Worm (Caenorhabditis elegans) whole organism, L3 larva: Measurements from ENCODE around the gene pcp-4.

Experiments
- R02D3.7 ChIP-seq: fragments of 150-350 bp; optimal IDR thresholded peaks from 2 replicates; lab custom pipeline; 2014; ENCODE audit warnings: missing biosample characterization, missing genetic modification characterization
- ZK546.5 ChIP-seq: sonication (generic microtip); optimal IDR thresholded peaks from 2 replicates; lab custom pipeline; 2017; ENCODE audit warnings: missing biosample characterization, missing genetic modification characterization
- aly-2 ChIP-seq: fragments of 150-350 bp; optimal IDR thresholded peaks from 2 replicates; lab custom pipeline; 2014; ENCODE audit warnings: missing biosample characterization, missing genetic modification characterization
- ama-1 ChIP-seq: fragments of 150-350 bp; optimal IDR thresholded peaks from 2 replicates; lab custom pipeline; 2018
- ceh-16 ChIP-seq: sonication (generic microtip); optimal IDR thresholded peaks from 2 replicates; lab custom pipeline; 2017; ENCODE audit warnings: missing biosample characterization, missing genetic modification characterization
- ceh-82 ChIP-seq: fragments of 150-350 bp; optimal IDR thresholded peaks from 2 replicates; lab custom pipeline; 2014; ENCODE audit warnings: missing biosample characterization, missing genetic modification characterization
- ceh-9 ChIP-seq: sonication (generic microtip); optimal IDR thresholded peaks from 2 replicates; lab custom pipeline; 2018; ENCODE audit warnings: missing biosample characterization, missing genetic modification characterization
- daf-12 ChIP-seq: fragments of 150-350 bp; optimal IDR thresholded peaks from 2 replicates; lab custom pipeline; 2014; ENCODE audit warnings: missing biosample characterization, missing genetic modification reagents, missing genetic modification characterization
- egl-27 ChIP-seq: sonication (generic microtip); optimal IDR thresholded peaks from 4 replicates; lab custom pipeline; 2017; ENCODE audit warnings: missing biosample characterization, missing genetic modification reagents, missing genetic modification characterization
- egl-5 ChIP-seq: fragments of 150-350 bp; optimal IDR thresholded peaks from 2 replicates; lab custom pipeline; 2017; ENCODE audit warnings: missing biosample characterization, missing genetic modification reagents, missing genetic modification characterization, inconsistent platforms
- elt-1 ChIP-seq: fragments of 150-350 bp; optimal IDR thresholded peaks from 2 replicates; lab custom pipeline; 2014; ENCODE audit warnings: missing biosample characterization, missing genetic modification characterization
- elt-2 ChIP-seq: sonication (generic microtip); optimal IDR thresholded peaks from 2 replicates; lab custom pipeline; 2016; ENCODE audit warnings: missing genetic modification reagents, mild to moderate bottlenecking, missing genetic modification characterization, missing compliant biosample characterization
- elt-3 ChIP-seq, 3 experiments: fragments of 150-350 bp in 1 of 3; sonication (generic microtip) in 2 of 3; optimal IDR thresholded peaks; 2 replicates in 2 of 3; 4 replicates in 1 of 3; lab custom pipeline; 2014 to 2017; ENCODE audit warnings: missing biosample characterization in 3 of 3, missing genetic modification characterization in 3 of 3
- eor-1 ChIP-seq, 2 experiments: fragments of 150-350 bp; optimal IDR thresholded peaks; 2 replicates each; lab custom pipeline; 2014 to 2018; ENCODE audit warnings: missing biosample characterization in 2 of 2, missing genetic modification characterization in 2 of 2
- fos-1 ChIP-seq: fragments of 150-350 bp; optimal IDR thresholded peaks from 2 replicates; lab custom pipeline; 2014; ENCODE audit warnings: missing biosample characterization, missing genetic modification characterization
- jun-1 ChIP-seq: fragments of 150-350 bp; optimal IDR thresholded peaks from 2 replicates; lab custom pipeline; 2014; ENCODE audit warnings: missing biosample characterization, missing genetic modification reagents, missing genetic modification characterization
- lin-15B ChIP-seq: fragments of 150-350 bp; optimal IDR thresholded peaks from 2 replicates; lab custom pipeline; 2014; ENCODE audit warnings: missing biosample characterization, missing genetic modification characterization
- lsy-12 ChIP-seq: sonication (generic microtip); optimal IDR thresholded peaks from 2 replicates; lab custom pipeline; 2016; ENCODE audit warnings: mild to moderate bottlenecking, missing genetic modification characterization, missing compliant biosample characterization
- mdl-1 ChIP-seq: fragments of 150-350 bp; optimal IDR thresholded peaks from 2 replicates; lab custom pipeline; 2014; ENCODE audit warnings: missing biosample characterization, missing genetic modification characterization
- mml-1 ChIP-seq: fragments of 150-350 bp; sonication (generic microtip); optimal IDR thresholded peaks from 3 replicates; lab custom pipeline; 2014; ENCODE audit warnings: missing biosample characterization, missing genetic modification characterization
- nfya-1 ChIP-seq: sonication (generic microtip); optimal IDR thresholded peaks from 2 replicates; lab custom pipeline; 2017; ENCODE audit warnings: missing genetic modification characterization, mild to moderate bottlenecking, missing compliant biosample characterization, antibody characterized with exemption, moderate library complexity; ENCODE audit not compliant: insufficient read depth
- nhr-11 ChIP-seq: fragments of 150-350 bp; optimal IDR thresholded peaks from 2 replicates; lab custom pipeline; 2014; ENCODE audit warnings: missing biosample characterization, missing genetic modification characterization
- nhr-23 ChIP-seq: fragments of 150-350 bp; optimal IDR thresholded peaks from 2 replicates; lab custom pipeline; 2014; ENCODE audit warnings: missing biosample characterization, missing genetic modification reagents, missing genetic modification characterization
- nhr-25 ChIP-seq: sonication (generic microtip); optimal IDR thresholded peaks from 2 replicates; lab custom pipeline; 2017; ENCODE audit warnings: missing biosample characterization, missing genetic modification characterization
- nhr-43 ChIP-seq: sonication (generic microtip); optimal IDR thresholded peaks from 2 replicates; lab custom pipeline; 2016; ENCODE audit warnings: mild to moderate bottlenecking, missing genetic modification characterization, missing compliant biosample characterization; ENCODE audit not compliant: poor library complexity, severe bottlenecking
- nhr-76 ChIP-seq: fragments of 150-350 bp; sonication (generic microtip); optimal IDR thresholded peaks from 5 replicates; lab custom pipeline; 2014; ENCODE audit warnings: missing biosample characterization, missing genetic modification characterization
- pha-4 ChIP-seq: fragments of 150-350 bp; optimal IDR thresholded peaks from 2 replicates; lab custom pipeline; 2014; ENCODE audit warnings: missing biosample characterization, missing genetic modification reagents, missing genetic modification characterization
- pqm-1 ChIP-seq: fragments of 150-350 bp; optimal IDR thresholded peaks from 2 replicates; lab custom pipeline; 2017; ENCODE audit warnings: missing biosample characterization, missing genetic modification characterization, inconsistent platforms
- skn-1 ChIP-seq: fragments of 150-350 bp; optimal IDR thresholded peaks from 2 replicates; lab custom pipeline; 2014; ENCODE audit warnings: missing biosample characterization, missing genetic modification characterization
- snpc-4 ChIP-seq: fragments of 150-350 bp; optimal IDR thresholded peaks from 2 replicates; lab custom pipeline; 2014; ENCODE audit warnings: missing biosample characterization, missing genetic modification characterization
- tbx-2 ChIP-seq: sonication (generic microtip); optimal IDR thresholded peaks from 2 replicates; lab custom pipeline; 2016; ENCODE audit warnings: mild to moderate bottlenecking, missing genetic modification characterization, missing compliant biosample characterization
- unc-39 ChIP-seq: sonication (generic microtip); optimal IDR thresholded peaks from 4 replicates; lab custom pipeline; 2017; ENCODE audit warnings: missing biosample characterization, missing genetic modification characterization
- unc-62 ChIP-seq: fragments of 150-350 bp; sonication (generic microtip); optimal IDR thresholded peaks from 4 replicates; lab custom pipeline; 2014; ENCODE audit warnings: missing biosample characterization, missing genetic modification reagents, missing genetic modification characterization
- zag-1 ChIP-seq: fragments of 150-350 bp; optimal IDR thresholded peaks from 2 replicates; lab custom pipeline; 2014; ENCODE audit warnings: missing biosample characterization, missing genetic modification characterization

pcp-4 gene

DNA sequence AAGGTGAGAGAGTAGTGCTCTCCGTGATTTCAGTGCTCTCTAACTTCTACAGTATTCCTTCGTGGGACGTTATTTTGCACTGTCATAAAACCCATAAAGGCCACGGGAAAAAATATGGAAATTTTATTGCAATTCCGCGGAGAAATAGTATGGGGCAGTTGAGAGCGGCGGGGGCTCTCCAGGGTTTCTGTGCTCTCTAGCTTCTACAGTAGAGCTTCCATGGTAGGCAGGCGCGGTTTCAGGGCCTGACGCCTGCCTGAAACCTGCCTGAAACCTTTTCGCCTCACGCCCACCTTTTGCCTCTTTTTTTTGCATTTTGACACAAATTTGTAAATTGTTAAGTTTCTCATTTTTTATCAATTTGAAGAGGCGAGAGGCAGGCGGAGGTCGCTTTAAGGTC, 26.1 kb upstream of the pcp-4 start:
- TF ChIP-seq egl-5 (tag; lab: Kevin White, UChicago) (no peak), eor-1 (tag; optimal IDR thresholded peaks at IDR 0.05; lab: Kevin White, UChicago) (no peak), ZK546.5 (tag; lab: Kevin White, UChicago) (no peak), nhr-23 (tag; lab: Kevin White, UChicago) (no peak), lsy-12 (tag; lab: Kevin White, UChicago) (no peak), mdl-1 (no peak), zag-1 (tag; lab: Kevin White, UChicago) (no peak), elt-3 (tag; optimal IDR thresholded peaks at IDR 0.05; lab: Kevin White, UChicago) (no peak), snpc-4 (tag; lab: Kevin White, UChicago) (no peak), unc-39 (tag; lab: Kevin White, UChicago) (no peak), aly-2 (tag; lab: Kevin White, UChicago) (no peak), pha-4 (tag; lab: Kevin White, UChicago) (no peak), ceh-9 (no peak), mml-1 (tag; lab: Kevin White, UChicago) (no peak), R02D3.7 (tag; lab: Kevin White, UChicago) (no peak), elt-1 (tag; lab: Kevin White, UChicago) (no peak)

DNA sequence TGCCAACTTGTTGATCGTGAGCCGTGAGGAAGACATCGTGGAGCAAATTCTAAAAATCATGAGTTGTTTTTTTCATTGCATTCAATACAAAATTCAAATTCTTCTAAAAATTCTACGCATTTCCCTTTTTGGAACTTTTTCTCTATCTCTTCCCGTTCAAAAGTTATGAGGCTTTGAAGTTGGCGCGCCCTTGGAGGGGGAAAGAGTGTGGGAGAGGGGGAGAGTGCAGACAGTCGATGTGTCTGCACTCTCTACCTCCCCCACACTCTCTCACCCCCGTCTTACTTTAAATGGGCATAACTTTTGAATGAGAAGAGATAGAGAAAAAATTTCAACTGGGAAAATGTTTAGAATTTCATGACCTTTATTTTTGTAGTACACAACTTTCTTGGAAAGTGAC, 25.5 kb upstream of the pcp-4 start:
- TF ChIP-seq nhr-25 (no peak), ZK546.5 (tag; lab: Kevin White, UChicago) (no peak), ceh-82 (tag; lab: Kevin White, UChicago) (no peak), fos-1 (tag; lab: Kevin White, UChicago) (no peak), ama-1 (no peak), skn-1 (tag; lab: Kevin White, UChicago) (no peak), zag-1 (tag; lab: Kevin White, UChicago) (no peak), nfya-1 (tag; lab: Kevin White, UChicago) (no peak)

DNA sequence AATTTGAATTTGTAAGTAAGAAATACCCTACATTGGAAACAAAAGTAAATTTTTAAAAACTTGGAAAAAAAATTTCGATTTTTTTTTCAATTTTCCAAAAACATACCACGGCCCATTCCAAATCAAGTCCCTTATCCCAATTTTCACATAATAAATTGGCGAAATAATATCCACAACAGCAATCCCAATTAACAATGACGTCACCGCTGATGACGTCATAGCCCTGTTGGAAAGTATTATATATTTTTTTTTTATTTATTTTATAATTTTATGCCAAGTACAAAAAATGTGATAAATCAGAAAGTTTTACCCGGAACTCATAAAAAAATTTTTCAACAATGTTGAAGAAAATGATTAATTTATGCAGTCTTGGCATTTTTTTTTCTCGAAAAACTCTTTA, 22.8 kb upstream of the pcp-4 start:
- TF ChIP-seq lin-15B (tag; lab: Kevin White, UChicago) (no peak), unc-62 (no peak), ceh-82 (tag; lab: Kevin White, UChicago) (no peak), egl-5 (tag; lab: Kevin White, UChicago) (no peak), eor-1 (tag; optimal IDR thresholded peaks at IDR 0.05; lab: Kevin White, UChicago) (no peak)

DNA sequence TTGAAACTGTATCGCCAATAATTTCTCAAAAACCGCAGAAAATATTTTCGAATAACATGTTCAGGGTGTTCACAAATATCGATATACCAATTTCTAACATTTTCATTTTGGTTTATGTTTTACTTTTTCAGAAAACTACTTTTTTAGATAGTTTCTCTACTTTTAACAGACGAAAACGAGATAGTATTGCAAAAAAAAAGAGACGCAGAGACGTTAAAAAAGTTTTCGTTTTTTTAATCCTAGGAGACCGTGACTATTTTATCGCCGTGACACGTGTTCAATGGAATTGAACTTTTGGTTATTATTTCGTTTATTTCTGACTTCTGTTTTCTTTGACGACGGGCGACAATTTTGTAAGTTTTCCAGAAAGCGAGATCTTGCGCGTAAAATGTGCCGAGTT, 17.2 kb upstream of the pcp-4 start, which contains the start of gene Y116F11B.7:
Gene Y116F11B.7 (plus strand): TSS at position 301 of the 400 bp plus-strand sequence.
- TF ChIP-seq aly-2 (tag; lab: Kevin White, UChicago) (no peak), pqm-1 (tag; lab: Kevin White, UChicago) (no peak), nhr-43 (tag; lab: Kevin White, UChicago) (no peak)

DNA sequence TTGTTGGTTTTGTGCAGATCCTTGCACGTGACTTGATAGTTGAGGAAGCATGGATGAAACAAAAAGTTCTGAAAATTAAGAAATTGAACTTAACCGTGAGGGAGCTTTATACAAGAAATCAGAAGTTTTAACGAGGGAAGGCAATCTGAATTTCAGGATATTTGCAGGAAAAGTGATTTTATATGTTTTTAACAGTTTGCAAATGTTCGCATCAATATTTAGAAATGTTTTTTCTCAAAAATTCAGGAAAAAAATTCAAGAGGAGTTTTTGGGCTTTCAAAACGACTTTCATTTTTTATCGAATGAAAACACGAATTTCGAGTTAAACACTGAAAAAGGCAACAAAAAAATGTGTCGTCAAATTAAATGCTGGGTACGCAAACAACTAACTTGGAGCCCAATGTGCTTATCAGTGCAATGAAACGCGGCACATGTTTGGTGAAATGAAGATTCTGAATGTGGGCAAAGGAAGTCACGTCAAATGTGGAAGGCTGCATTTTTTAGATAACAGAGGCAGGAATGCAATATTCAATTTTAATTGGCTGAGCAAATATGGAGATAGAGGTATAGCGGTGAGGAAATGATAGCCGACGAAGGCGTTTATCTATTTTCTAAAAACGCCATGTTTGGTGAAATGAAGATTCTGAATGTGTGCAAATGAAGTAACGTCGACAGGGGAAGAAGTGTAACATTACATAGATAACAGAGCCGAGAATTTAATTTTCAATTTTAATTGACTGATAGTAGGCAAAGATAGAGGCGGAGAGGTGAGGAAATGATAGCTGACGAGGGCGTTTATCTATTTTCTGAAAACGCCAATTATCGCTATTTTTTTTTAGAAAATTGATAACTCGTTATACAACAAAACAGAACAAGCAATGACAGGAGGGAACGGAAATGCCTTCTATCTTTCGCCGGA, 15.4 kb upstream of the pcp-4 start, which contains the start of gene Y116F11B.6:
Gene Y116F11B.6 (minus strand): TSS at position 51 of the 919 bp plus-strand sequence.
- TF ChIP-seq elt-2 (peak; percentile 98), egl-5 (tag; lab: Kevin White, UChicago) (no peak), nhr-23 (tag; lab: Kevin White, UChicago) (no peak)

DNA sequence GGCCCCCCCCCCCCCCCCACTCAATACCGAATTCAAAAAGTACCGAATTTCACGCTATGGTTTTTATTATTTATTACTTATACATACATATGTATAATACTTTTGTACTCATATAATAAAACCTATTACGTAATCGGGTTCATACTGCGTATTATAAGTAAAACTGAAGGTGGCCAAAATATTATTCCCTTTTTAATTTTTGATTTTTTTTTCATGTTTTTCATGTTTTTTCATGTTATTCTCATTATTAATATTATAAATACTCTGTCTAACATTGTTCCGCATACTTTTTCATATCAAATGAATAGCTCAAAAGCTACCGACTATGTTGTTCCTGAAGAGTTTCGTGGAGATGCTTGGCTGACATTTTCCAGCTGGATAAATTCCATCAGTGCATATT, 5.3 kb upstream of the pcp-4 start, which contains the start of gene srw-38:
Gene srw-38 (plus strand): TSS at position 301 of the 400 bp plus-strand sequence.
- no peak for TF ChIP-seq nhr-43 (tag; lab: Kevin White, UChicago)
- no peak for TF ChIP-seq ceh-16 (tag; lab: Kevin White, UChicago)
- no peak for TF ChIP-seq nhr-76
- TF ChIP-seq ceh-82 (tag; lab: Kevin White, UChicago), result no peak
- TF ChIP-seq pha-4 (tag; lab: Kevin White, UChicago), result no peak
- TF ChIP-seq egl-27 (tag; lab: Kevin White, UChicago), result no peak
- no peak for TF ChIP-seq tbx-2
- no peak for TF ChIP-seq mml-1 (tag; lab: Kevin White, UChicago)
- no peak for TF ChIP-seq nfya-1 (tag; lab: Kevin White, UChicago)
- TF ChIP-seq jun-1 (tag; lab: Kevin White, UChicago), result no peak
- no peak for TF ChIP-seq eor-1 (tag; optimal IDR thresholded peaks at IDR 0.05; lab: Kevin White, UChicago)
- no peak for TF ChIP-seq ama-1
- TF ChIP-seq unc-62, result no peak
- TF ChIP-seq aly-2 (tag; lab: Kevin White, UChicago), result no peak
- no peak for TF ChIP-seq nhr-23 (tag; lab: Kevin White, UChicago)
- TF ChIP-seq nhr-11 (tag; lab: Kevin White, UChicago), result no peak
- TF ChIP-seq elt-1 (tag; lab: Kevin White, UChicago), result no peak
- TF ChIP-seq daf-12 (tag; lab: Kevin White, UChicago), result no peak
